Worm (Caenorhabditis elegans) whole organism, young adult: Measurements from ENCODE around the gene F55B12.10.

Source experiments
- B0035.1 ChIP-seq: sonication (generic microtip); optimal IDR thresholded peaks from 2 replicates; lab custom pipeline; 2016; ENCODE audit warnings: missing genetic modification characterization, mild to moderate bottlenecking, missing compliant biosample characterization, missing genotype, missing genetic modification reagents
- F33H1.4 ChIP-seq: fragments of 200-800 bp; sonication (Bioruptor generic); IDR thresholded peaks from 2 replicates; pipeline ENCODE4 v1.3.6; 2022; ENCODE audit warnings: missing genetic modification reagents, missing genetic modification characterization, missing compliant biosample characterization
- F49E8.2 ChIP-seq: sonication (generic microtip); optimal IDR thresholded peaks from 3 replicates; lab custom pipeline; 2017; ENCODE audit warnings: missing genetic modification characterization, mild to moderate bottlenecking, missing compliant biosample characterization, antibody characterized with exemption, moderate library complexity; ENCODE audit not compliant: insufficient read depth
- Y67H2A.10 ChIP-seq: fragments of 200-800 bp; sonication (Bioruptor generic); conservative IDR thresholded peaks from 2 replicates; pipeline ENCODE4 v1.3.6; 2022; ENCODE audit warnings: missing genetic modification reagents, missing genetic modification characterization, missing compliant biosample characterization
- ZK185.1 ChIP-seq: sonication (generic microtip); optimal IDR thresholded peaks from 2 replicates; lab custom pipeline; 2016; ENCODE audit warnings: mild to moderate bottlenecking, missing genetic modification characterization, missing compliant biosample characterization; ENCODE audit not compliant: poor library complexity, severe bottlenecking
- akir-1 ChIP-seq: fragments of 200-800 bp; sonication (Bioruptor generic); optimal IDR thresholded peaks from 2 replicates; lab custom pipeline; 2018; ENCODE audit warnings: mild to moderate bottlenecking, missing genetic modification characterization, moderate library complexity, missing compliant biosample characterization
- aptf-2 ChIP-seq: fragments of 200-800 bp; sonication (Bioruptor generic); conservative IDR thresholded peaks from 2 replicates; pipeline ENCODE4 v1.3.6; 2022; ENCODE audit warnings: missing genetic modification reagents, missing genetic modification characterization, missing compliant biosample characterization
- atf-7 ChIP-seq: sonication (generic microtip); optimal IDR thresholded peaks from 2 replicates; lab custom pipeline; 2017; ENCODE audit warnings: mild to moderate bottlenecking, missing genetic modification characterization, missing compliant biosample characterization
- attf-5 ChIP-seq: fragments of 200-800 bp; sonication (Bioruptor generic); optimal IDR thresholded peaks from 2 replicates; lab custom pipeline; 2018; ENCODE audit warnings: mild to moderate bottlenecking, missing genetic modification characterization, missing compliant biosample characterization
- attf-6 ChIP-seq: fragments of 200-800 bp; sonication (Bioruptor generic); IDR thresholded peaks from 2 replicates; pipeline ENCODE4 v1.3.6; 2022; ENCODE audit warnings: missing genetic modification reagents, missing genetic modification characterization, missing compliant biosample characterization
- bed-2 ChIP-seq: fragments of 200-800 bp; sonication (Bioruptor generic); IDR thresholded peaks from 2 replicates; pipeline ENCODE4 v1.3.6; 2022; ENCODE audit warnings: missing genetic modification reagents, missing genetic modification characterization, missing compliant biosample characterization
- ccch-3 ChIP-seq: fragments of 200-800 bp; sonication (Bioruptor generic); optimal IDR thresholded peaks from 2 replicates; lab custom pipeline; 2018; ENCODE audit warnings: mild to moderate bottlenecking, missing genetic modification characterization, missing compliant biosample characterization
- ceh-27 ChIP-seq: fragments of 200-800 bp; sonication (Bioruptor generic); optimal IDR thresholded peaks from 2 replicates; lab custom pipeline; 2018; ENCODE audit warnings: mild to moderate bottlenecking, missing genetic modification characterization, moderate library complexity, missing compliant biosample characterization
- ceh-40 ChIP-seq: fragments of 200-800 bp; sonication (Bioruptor generic); IDR thresholded peaks from 2 replicates; pipeline ENCODE4 v1.3.6; 2022; ENCODE audit warnings: missing genetic modification characterization, missing compliant biosample characterization
- dpff-1 ChIP-seq: sonication (generic microtip); optimal IDR thresholded peaks from 2 replicates; lab custom pipeline; 2017; ENCODE audit warnings: mild to moderate bottlenecking, missing genetic modification characterization, missing compliant biosample characterization
- dpl-1 ChIP-seq: fragments of 150-350 bp; optimal IDR thresholded peaks from 2 replicates; lab custom pipeline; 2014; ENCODE audit warnings: missing biosample characterization, missing genetic modification reagents, missing genetic modification characterization
- egl-18 ChIP-seq: fragments of 200-800 bp; sonication (Bioruptor generic); IDR thresholded peaks from 2 replicates; pipeline ENCODE4 v1.3.6; 2022; ENCODE audit warnings: missing genetic modification reagents, missing genetic modification characterization, missing compliant biosample characterization
- egrh-3 ChIP-seq: fragments of 200-800 bp; sonication (Bioruptor generic); IDR thresholded peaks from 2 replicates; pipeline ENCODE4 v1.3.6; 2022; ENCODE audit warnings: missing genetic modification reagents, missing genetic modification characterization, missing compliant biosample characterization
- hmg-1.2 ChIP-seq: fragments of 200-800 bp; sonication (Bioruptor generic); IDR thresholded peaks from 2 replicates; pipeline ENCODE4 v1.3.6; 2022; ENCODE audit warnings: missing genetic modification reagents, missing genetic modification characterization, missing compliant biosample characterization
- let-607 ChIP-seq, 2 experiments: fragments of 200-800 bp in 1 of 2; sonication (Bioruptor generic) in 1 of 2; sonication (generic microtip) in 1 of 2; optimal IDR thresholded peaks; 2 replicates each; lab custom pipeline; 2016 to 2018; ENCODE audit warnings: mild to moderate bottlenecking in 2 of 2, missing compliant biosample characterization in 2 of 2, missing genetic modification characterization in 2 of 2, moderate library complexity in 2 of 2, missing genotype in 1 of 2
- lsl-1 ChIP-seq: fragments of 200-800 bp; sonication (Bioruptor generic); optimal IDR thresholded peaks from 2 replicates; lab custom pipeline; 2018; ENCODE audit warnings: mild to moderate bottlenecking, missing genetic modification characterization, moderate library complexity, missing compliant biosample characterization
- madf-6 ChIP-seq: fragments of 200-800 bp; sonication (Bioruptor generic); IDR thresholded peaks from 2 replicates; pipeline ENCODE4 v1.3.6; 2022; ENCODE audit warnings: missing genetic modification reagents, missing genetic modification characterization, missing compliant biosample characterization
- mel-28 ChIP-seq: sonication (generic microtip); optimal IDR thresholded peaks from 2 replicates; lab custom pipeline; 2016; ENCODE audit warnings: borderline replicate concordance, mild to moderate bottlenecking, missing genetic modification characterization, missing compliant biosample characterization
- mes-4 ChIP-seq: sonication (generic microtip); optimal IDR thresholded peaks from 2 replicates; lab custom pipeline; 2016; ENCODE audit warnings: missing genotype, missing genetic modification characterization, missing compliant biosample characterization
- mxl-1 ChIP-seq: sonication (generic microtip); optimal IDR thresholded peaks from 2 replicates; lab custom pipeline; 2016; ENCODE audit warnings: missing genetic modification characterization, missing compliant biosample characterization
- nfya-1 ChIP-seq: sonication (generic microtip); optimal IDR thresholded peaks from 2 replicates; lab custom pipeline; 2017; ENCODE audit warnings: antibody characterized with exemption, missing compliant biosample characterization, missing genetic modification characterization, borderline replicate concordance; ENCODE audit not compliant: insufficient read depth
- nhr-80 ChIP-seq: sonication (generic microtip); optimal IDR thresholded peaks from 2 replicates; lab custom pipeline; 2016; ENCODE audit warnings: missing genetic modification characterization, missing compliant biosample characterization
- snpc-4 ChIP-seq, 5 experiments: fragments of 150-350 bp in 1 of 5; sonication (generic microtip) in 4 of 5; optimal IDR thresholded peaks; 2 replicates each; lab custom pipeline; 2014 to 2018; ENCODE audit warnings: missing genetic modification characterization in 5 of 5, missing biosample characterization in 3 of 5, antibody characterized with exemption in 2 of 5, mild to moderate bottlenecking in 2 of 5, missing compliant biosample characterization in 2 of 5, missing genotype in 2 of 5, moderate library complexity in 2 of 5, missing genetic modification reagents in 1 of 5
- tbx-9 ChIP-seq: sonication (generic microtip); optimal IDR thresholded peaks from 2 replicates; lab custom pipeline; 2016; ENCODE audit warnings: borderline replicate concordance, missing genetic modification characterization, inconsistent platforms, missing compliant biosample characterization
- unc-130 ChIP-seq: sonication (generic microtip); optimal IDR thresholded peaks from 2 replicates; lab custom pipeline; 2016; ENCODE audit warnings: missing genetic modification reagents, missing genetic modification characterization, missing compliant biosample characterization
- zim-3 ChIP-seq: sonication (generic microtip); optimal IDR thresholded peaks from 2 replicates; lab custom pipeline; 2017; ENCODE audit warnings: mild to moderate bottlenecking, missing genetic modification characterization, moderate library complexity, missing compliant biosample characterization
- ztf-28 ChIP-seq: fragments of 200-800 bp; sonication (Bioruptor generic); IDR thresholded peaks from 2 replicates; pipeline ENCODE4 v1.3.6; 2022; ENCODE audit warnings: missing genetic modification reagents, missing genetic modification characterization, missing compliant biosample characterization
- ztf-3 ChIP-seq: fragments of 200-800 bp; sonication (Bioruptor generic); optimal IDR thresholded peaks from 2 replicates; lab custom pipeline; 2018; ENCODE audit warnings: mild to moderate bottlenecking, missing genetic modification characterization, missing compliant biosample characterization

Gene F55B12.10

ce11 chrV:13848379-13848778, 8.8 kb downstream of the F55B12.10 start, which contains the start of gene srx-133:
srx-133 (plus strand) TSS chrV:13848679.
- TF ChIP-seq mxl-1 (tag; lab: Kevin White, UChicago) (no peak), mel-28 (tag; lab: Kevin White, UChicago) (no peak), bed-2 (GFP tag; lab: Robert Waterston, UW) (no peak)

ce11 chrV:13850170-13850569, 10.6 kb downstream of the F55B12.10 start, which contains the start of gene hpx-2:
hpx-2 (plus strand) TSS chrV:13850470.
- TF ChIP-seq madf-6, result no peak
- TF ChIP-seq dpff-1 (tag; lab: Kevin White, UChicago), result no peak
- no peak for TF ChIP-seq ccch-3 (GFP tag; lab: Kevin White, UChicago)
- no peak for TF ChIP-seq B0035.1
- TF ChIP-seq atf-7 (tag; lab: Kevin White, UChicago), result no peak
- TF ChIP-seq akir-1 (GFP tag; lab: Kevin White, UChicago), result no peak
- no peak for TF ChIP-seq nhr-80 (tag; lab: Kevin White, UChicago)
- TF ChIP-seq attf-5 (GFP tag; lab: Kevin White, UChicago), result no peak
- TF ChIP-seq let-607 (tag; optimal IDR thresholded peaks at IDR 0.05; lab: Kevin White, UChicago), result no peak
- TF ChIP-seq attf-6 (GFP tag; lab: Robert Waterston, UW), result no peak

ce11 chrV:13854306-13854705, 14.8 kb downstream of the F55B12.10 start, which contains the start of gene ttr-21:
ttr-21 (minus strand) TSS chrV:13854405.
- TF ChIP-seq lsl-1 (no peak), F33H1.4 (GFP tag; lab: Robert Waterston, UW) (no peak), egl-18 (GFP tag; lab: Robert Waterston, UW) (no peak), ceh-27 (GFP tag; lab: Kevin White, UChicago) (no peak), mes-4 (no peak), ZK185.1 (tag; lab: Kevin White, UChicago) (no peak), Y67H2A.10 (no peak), nfya-1 (tag; lab: Kevin White, UChicago) (no peak), snpc-4 (GFP tag; optimal IDR thresholded peaks at IDR 0.05; lab: Kevin White, UChicago) (no peak), snpc-4 (tag; optimal IDR thresholded peaks at IDR 0.05; lab: Kevin White, UChicago) (no peak), F49E8.2 (tag; lab: Kevin White, UChicago) (no peak), ceh-40 (GFP tag; lab: Robert Waterston, UW) (no peak), ztf-3 (no peak), let-607 (tag; optimal IDR thresholded peaks at IDR 0.05; lab: Kevin White, UChicago) (no peak), unc-130 (GFP tag; lab: Kevin White, UChicago) (no peak)

DNA sequence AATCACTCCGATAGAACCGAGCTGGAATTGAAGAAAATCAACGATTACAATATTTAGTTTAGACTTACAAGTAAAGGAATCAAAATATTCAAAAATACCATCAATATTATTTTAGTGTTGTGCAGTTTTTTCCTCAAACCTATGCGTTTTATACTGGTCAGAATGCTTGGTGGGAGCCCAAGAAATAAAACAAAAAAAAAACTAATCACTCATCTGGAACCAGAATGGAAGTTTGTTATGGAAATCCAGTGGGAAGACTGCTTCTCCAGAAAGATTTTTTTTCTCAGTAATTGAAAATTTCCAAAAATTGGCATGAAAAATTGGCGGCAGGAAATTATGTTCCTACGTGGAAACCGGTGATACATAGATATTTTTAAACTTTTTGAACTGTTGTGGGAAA, 16.8 kb downstream of the F55B12.10 start, which contains the start of gene srx-134:
TSS of gene srx-134 (minus strand) at position 101 of the 400 bp plus-strand sequence.
- TF ChIP-seq tbx-9 (tag; lab: Kevin White, UChicago), result no peak
- no peak for TF ChIP-seq egrh-3 (GFP tag; lab: Robert Waterston, UW)
- no peak for TF ChIP-seq dpl-1 (GFP tag; lab: Kevin White, UChicago)
- no peak for TF ChIP-seq ztf-28 (GFP tag; lab: Robert Waterston, UW)
- TF ChIP-seq zim-3 (tag; lab: Kevin White, UChicago), result no peak
- no peak for TF ChIP-seq hmg-1.2 (GFP tag; lab: Robert Waterston, UW)
- no peak for TF ChIP-seq akir-1 (GFP tag; lab: Kevin White, UChicago)
- TF ChIP-seq aptf-2, result no peak
